Worm (Caenorhabditis elegans): ENCODE results near the gene pdha-1.

DNA sequence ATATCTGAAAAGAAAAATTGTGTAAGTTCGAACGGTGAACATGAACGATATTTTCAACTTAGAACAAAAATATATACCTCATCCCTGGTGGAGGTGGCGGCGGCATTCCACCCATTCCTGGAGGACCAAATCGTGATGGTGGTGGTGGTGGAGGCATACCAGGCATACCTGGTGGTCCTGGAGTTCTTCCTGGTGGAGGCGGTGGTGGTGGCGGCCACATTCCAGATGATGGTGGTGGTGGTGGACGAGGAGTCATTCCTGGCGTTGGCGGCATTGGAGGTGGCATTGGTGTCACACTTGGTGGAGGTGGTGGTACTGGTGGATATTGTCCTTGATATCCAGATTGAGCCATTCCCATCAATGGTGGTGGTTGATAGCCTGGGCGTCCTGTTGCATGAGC, 31.5 kb upstream of the pdha-1 start:
- TF ChIP-seq ama-1 (optimal IDR thresholded peaks at IDR 0.05), result no peak
- no peak for TF ChIP-seq ama-1 (GFP tag; optimal IDR thresholded peaks at IDR 0.05)
- TF ChIP-seq nhr-90 (tag; optimal IDR thresholded peaks at IDR 0.05), result no peak
- no peak for TF ChIP-seq ztf-28 (GFP tag; IDR thresholded peaks at IDR 0.05)
- no peak for TF ChIP-seq nhr-120 (GFP tag; IDR thresholded peaks at IDR 0.05)
- TF ChIP-seq unc-62 (GFP tag; optimal IDR thresholded peaks at IDR 0.05), result no peak
